Worm (Caenorhabditis elegans) whole organism, midembryonic: Measurements from ENCODE around the gene hsp-43.
A peak's percentile ranks its signal among the peaks of the same experiment; 100 is the strongest.

ENCODE experiments used
- T22C8.4 ChIP-seq: fragments of 200-800 bp; sonication (Bioruptor generic); IDR thresholded peaks from 2 replicates; pipeline ENCODE4 v1.3.6; 2022; ENCODE audit warnings: missing genetic modification characterization, missing compliant biosample characterization
- cog-1 ChIP-seq: sonication (generic microtip); optimal IDR thresholded peaks from 2 replicates; lab custom pipeline; 2016; ENCODE audit warnings: missing genetic modification characterization, missing compliant biosample characterization
- flt-1 ChIP-seq: fragments of 200-800 bp; sonication (Bioruptor generic); IDR thresholded peaks from 2 replicates; pipeline ENCODE4 v1.3.6; 2022; ENCODE audit warnings: missing genetic modification characterization, missing compliant biosample characterization
- klf-2 ChIP-seq: fragments of 200-800 bp; sonication (Bioruptor generic); conservative IDR thresholded peaks from 2 replicates; pipeline ENCODE4 v1.3.6; 2022; ENCODE audit warnings: missing genetic modification reagents, missing genetic modification characterization, missing compliant biosample characterization
- med-1 ChIP-seq: sonication (generic microtip); optimal IDR thresholded peaks from 2 replicates; lab custom pipeline; 2017; ENCODE audit warnings: missing genetic modification characterization, mild to moderate bottlenecking, missing compliant biosample characterization, antibody characterized with exemption, missing genetic modification reagents; ENCODE audit not compliant: insufficient read depth
- ref-1 ChIP-seq: fragments of 200-800 bp; sonication (Bioruptor generic); conservative IDR thresholded peaks from 2 replicates; pipeline ENCODE4 v1.3.6; 2022; ENCODE audit warnings: missing genetic modification reagents, missing genetic modification characterization, missing compliant biosample characterization
- tab-1 ChIP-seq: fragments of 200-800 bp; sonication (Bioruptor generic); IDR thresholded peaks from 2 replicates; pipeline ENCODE4 v1.3.6; 2022; ENCODE audit warnings: missing genetic modification characterization, missing compliant biosample characterization
- ztf-23 ChIP-seq: fragments of 200-800 bp; sonication (Bioruptor generic); IDR thresholded peaks from 2 replicates; pipeline ENCODE4 v1.3.6; 2022; ENCODE audit warnings: missing genetic modification reagents, missing genetic modification characterization, missing compliant biosample characterization
- ztf-29 ChIP-seq: fragments of 200-800 bp; sonication (Bioruptor generic); IDR thresholded peaks from 2 replicates; pipeline ENCODE4 v1.3.6; 2022; ENCODE audit warnings: missing genetic modification reagents, missing genetic modification characterization, missing compliant biosample characterization

Gene hsp-43

ce11 chrX:6266739-6267138 is 31.4 kb upstream of the hsp-43 start, which contains the start of gene W05H9.2:
TSS of gene W05H9.2 (plus strand) at chrX:6267039.
- TF ChIP-seq ref-1 (GFP tag; lab: Robert Waterston, UW) (no peak), klf-2 (GFP tag; lab: Robert Waterston, UW) (no peak), ztf-29 (no peak), tab-1 (GFP tag; lab: Robert Waterston, UW) (no peak), T22C8.4 (no peak), cog-1 (tag; lab: Kevin White, UChicago) (no peak)

DNA sequence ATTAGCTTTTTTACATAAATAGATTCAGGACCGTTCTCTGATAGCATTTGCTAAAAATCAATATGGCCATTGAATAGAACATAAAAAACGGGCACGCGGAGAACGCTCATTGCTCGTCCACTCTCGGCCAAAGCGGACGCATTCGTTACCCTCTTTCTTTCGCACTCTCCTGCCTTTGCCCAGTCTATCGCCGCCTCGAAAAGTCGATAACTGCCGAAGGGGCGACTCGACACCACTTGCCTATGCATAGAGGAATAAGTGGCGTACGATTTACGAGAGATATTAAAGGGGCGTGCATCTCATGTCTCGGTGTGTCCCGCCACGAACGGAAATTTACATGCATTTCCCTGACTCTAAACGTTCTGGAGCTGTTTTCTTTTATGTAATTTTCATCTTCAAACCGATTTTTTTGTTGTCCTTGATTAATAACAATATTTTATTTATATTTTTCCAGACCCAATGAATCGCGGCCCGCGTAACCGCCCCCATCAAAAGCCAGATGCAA is 27.9 kb upstream of the hsp-43 start, which contains the start of gene W05H9.4:
Gene W05H9.4 (plus strand): TSS at position 455 of the 505 bp plus-strand sequence.
- TF ChIP-seq cog-1 (tag; lab: Kevin White, UChicago) (peak; percentile 65), tab-1 (GFP tag; lab: Robert Waterston, UW) (no peak; the same call in 1 of the 2 replicates), ref-1 (GFP tag; lab: Robert Waterston, UW) (no peak), ztf-23 (GFP tag; lab: Robert Waterston, UW) (no peak), klf-2 (GFP tag; lab: Robert Waterston, UW) (no peak), ztf-29 (no peak), med-1 (no peak), flt-1 (GFP tag; lab: Robert Waterston, UW) (no peak), T22C8.4 (peak; percentile 84)

- TF ChIP-seq med-1 (no peak), ref-1 (GFP tag; lab: Robert Waterston, UW) (no peak), tab-1 (GFP tag; lab: Robert Waterston, UW) (no peak), cog-1 (tag; lab: Kevin White, UChicago) (no peak), flt-1 (GFP tag; lab: Robert Waterston, UW) (no peak), ztf-23 (GFP tag; lab: Robert Waterston, UW) (no peak), klf-2 (GFP tag; lab: Robert Waterston, UW) (no peak), ztf-29 (no peak), T22C8.4 (no peak)
Measured at ce11 chrX:6259081-6259480, 23.7 kb upstream of the hsp-43 start.

ce11 chrX:6258409-6258808 is 23.1 kb upstream of the hsp-43 start:
- TF ChIP-seq ztf-29 = 0 out of 2 replicates have a peak, but pooled peaks have one; percentile 25
- TF ChIP-seq flt-1 (GFP tag; lab: Robert Waterston, UW) = no peak

ce11 chrX:6256969-6257368 is 21.6 kb upstream of the hsp-43 start:
- TF ChIP-seq med-1 = no peak
- no peak for TF ChIP-seq T22C8.4
- TF ChIP-seq flt-1 (GFP tag; lab: Robert Waterston, UW) = no peak
- TF ChIP-seq ztf-23 (GFP tag; lab: Robert Waterston, UW) = no peak
- no peak for TF ChIP-seq ref-1 (GFP tag; lab: Robert Waterston, UW)
- TF ChIP-seq tab-1 (GFP tag; lab: Robert Waterston, UW) = no peak
- TF ChIP-seq klf-2 (GFP tag; lab: Robert Waterston, UW) = no peak
- TF ChIP-seq cog-1 (tag; lab: Kevin White, UChicago) = no peak
- TF ChIP-seq ztf-29 = no peak

- no peak for TF ChIP-seq klf-2 (GFP tag; lab: Robert Waterston, UW)
- TF ChIP-seq T22C8.4 = no peak
- no peak for TF ChIP-seq med-1
- TF ChIP-seq ztf-29 = no peak
- no peak for TF ChIP-seq ref-1 (GFP tag; lab: Robert Waterston, UW)
- no peak for TF ChIP-seq flt-1 (GFP tag; lab: Robert Waterston, UW)
- TF ChIP-seq cog-1 (tag; lab: Kevin White, UChicago) = no peak
- TF ChIP-seq ztf-23 (GFP tag; lab: Robert Waterston, UW) = no peak
- TF ChIP-seq tab-1 (GFP tag; lab: Robert Waterston, UW) = no peak
Measured at ce11 chrX:6256430-6256829, 21.1 kb upstream of the hsp-43 start.

- TF ChIP-seq T22C8.4 (no peak), flt-1 (GFP tag; lab: Robert Waterston, UW) (0 out of 2 replicates have a peak, but pooled peaks have one; percentile 60), tab-1 (GFP tag; lab: Robert Waterston, UW) (no peak)
Measured at ce11 chrX:6255561-6255960, 20.2 kb upstream of the hsp-43 start.

DNA sequence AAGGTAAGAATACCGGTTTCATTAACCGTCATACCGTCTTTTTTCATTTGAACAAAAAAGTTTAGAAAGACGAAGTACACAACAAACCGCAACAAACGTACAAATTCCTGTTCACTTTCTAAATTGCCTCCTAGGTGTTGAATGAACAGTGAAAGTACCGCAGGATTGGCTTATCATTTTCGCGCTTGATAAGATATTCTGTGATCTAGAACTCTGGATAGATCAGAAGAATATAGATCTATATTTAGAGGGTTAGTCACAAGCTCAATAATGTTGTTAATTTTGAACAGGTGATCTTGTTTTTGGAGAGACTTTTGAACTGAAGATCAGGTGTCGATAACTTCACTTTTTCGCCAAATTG is 19.3 kb upstream of the hsp-43 start:
- TF ChIP-seq med-1 (no peak), ztf-23 (GFP tag; lab: Robert Waterston, UW) (no peak), tab-1 (GFP tag; lab: Robert Waterston, UW) (no peak), T22C8.4 (no peak), cog-1 (tag; lab: Kevin White, UChicago) (no peak), flt-1 (GFP tag; lab: Robert Waterston, UW) (no peak)

DNA sequence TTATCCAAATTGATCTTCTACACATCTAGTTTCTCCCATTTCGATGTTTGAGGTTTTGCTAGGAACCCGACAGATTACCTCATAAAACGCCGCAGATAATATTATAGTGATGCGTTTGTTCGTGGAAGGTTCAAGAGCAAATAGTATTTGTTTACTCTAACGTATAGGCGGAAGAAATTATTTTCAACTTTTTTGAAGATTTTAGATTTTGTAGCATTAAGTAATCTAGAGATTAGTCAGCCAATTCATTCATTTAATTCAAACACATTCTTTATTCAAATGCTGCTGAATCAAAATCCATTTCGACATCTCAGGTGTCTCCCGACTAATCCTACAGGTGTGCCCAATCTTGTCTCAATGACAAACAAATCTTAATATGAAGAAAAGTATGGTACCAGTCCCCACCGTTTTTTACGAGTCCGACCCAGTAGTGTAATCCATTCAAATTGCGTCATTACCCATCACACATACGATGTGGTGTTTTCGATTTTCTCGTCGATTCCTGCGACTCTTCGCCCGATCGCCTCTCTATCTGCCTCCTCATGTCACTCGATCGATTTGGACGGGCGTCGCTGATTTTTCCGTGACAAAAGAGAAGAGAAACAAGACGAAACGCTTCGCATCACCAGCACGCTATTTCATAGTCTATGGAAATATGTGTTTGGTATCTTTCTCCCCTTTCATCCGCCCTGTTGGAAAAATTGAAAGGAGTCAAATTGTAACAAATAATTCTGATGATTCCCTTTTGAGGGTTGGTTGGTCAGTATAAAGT is 18.7 kb upstream of the hsp-43 start:
- TF ChIP-seq flt-1 (GFP tag; lab: Robert Waterston, UW) (peak; percentile 53; the same call in 1 of the 2 replicates), cog-1 (tag; lab: Kevin White, UChicago) (peak; percentile 16), klf-2 (GFP tag; lab: Robert Waterston, UW) (no peak), ref-1 (GFP tag; lab: Robert Waterston, UW) (no peak), tab-1 (GFP tag; lab: Robert Waterston, UW) (peak; percentile 47; the same call in 1 of the 2 replicates), ztf-23 (GFP tag; lab: Robert Waterston, UW) (no peak), T22C8.4 (peak; percentile 31; the same call in 1 of the 2 replicates), med-1 (no peak), ztf-29 (no peak)

DNA sequence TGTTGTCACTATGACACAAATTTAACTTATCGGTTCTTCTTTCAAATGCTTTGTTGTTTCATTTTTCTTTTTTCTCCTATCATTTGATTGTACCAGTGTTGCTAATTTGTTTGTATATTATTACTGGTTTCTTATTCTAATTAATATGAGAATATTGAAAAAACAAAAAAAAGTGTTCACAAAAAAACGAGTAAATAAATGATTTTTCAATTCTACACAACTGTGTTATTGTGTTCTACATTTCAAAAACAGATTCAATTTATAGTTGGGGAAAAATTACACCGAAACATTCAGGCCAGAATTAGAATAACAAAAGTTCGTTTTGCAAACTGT is 18.2 kb upstream of the hsp-43 start:
- TF ChIP-seq klf-2 (GFP tag; lab: Robert Waterston, UW) (no peak), med-1 (no peak), ref-1 (GFP tag; lab: Robert Waterston, UW) (no peak), cog-1 (tag; lab: Kevin White, UChicago) (no peak)
